Fruit fly (Drosophila melanogaster): ENCODE data around the gene CG14841.

CG14841 gene

dm6 chr3R:14285059-14285953 lies 23.1 kb upstream of the CG14841 start (continued):
- no peak for TF ChIP-seq CG8388 (GFP tag; optimal IDR thresholded peaks at IDR 0.05)
- no peak for TF ChIP-seq CG6175 (GFP tag; IDR thresholded peaks at IDR 0.05)
- TF ChIP-seq chif (GFP tag; optimal IDR thresholded peaks at IDR 0.05) = no peak
- no peak for TF ChIP-seq sqz (GFP tag; optimal IDR thresholded peaks at IDR 0.05)
- peak; percentile 40 for TF ChIP-seq lilli (GFP tag; optimal IDR thresholded peaks at IDR 0.05)
- TF ChIP-seq gro (GFP tag; optimal IDR thresholded peaks at IDR 0.05) = peak; percentile 75
- peak; percentile 25 for TF ChIP-seq CG10147 (GFP tag; optimal IDR thresholded peaks at IDR 0.05)
- no peak for TF ChIP-seq fd102C (GFP tag; optimal IDR thresholded peaks at IDR 0.05)
- TF ChIP-seq mam (GFP tag; optimal IDR thresholded peaks at IDR 0.05) = peak; percentile 6
- TF ChIP-seq CG1024 (GFP tag; IDR thresholded peaks at IDR 0.05) = no peak
- TF ChIP-seq sna (GFP tag; IDR thresholded peaks at IDR 0.05; ENCODE audit: partially characterized antibody) = no peak
- TF ChIP-seq fd3F (GFP tag; optimal IDR thresholded peaks at IDR 0.05) = no peak
- no peak for TF ChIP-seq maf-S (GFP tag; optimal IDR thresholded peaks at IDR 0.05)
- TF ChIP-seq bcd (GFP tag; optimal IDR thresholded peaks at IDR 0.05) = peak; percentile 18
- no peak for TF ChIP-seq Adf1 (GFP tag; IDR thresholded peaks at IDR 0.05)
- no peak for TF ChIP-seq grn (GFP tag; optimal IDR thresholded peaks at IDR 0.05)
- no peak for TF ChIP-seq CG8924 (tag; optimal IDR thresholded peaks at IDR 0.05)
- no peak for TF ChIP-seq HLHmδ (GFP tag; optimal IDR thresholded peaks at IDR 0.05)
- no peak for TF ChIP-seq CG3995 (GFP tag; optimal IDR thresholded peaks at IDR 0.05)
- TF ChIP-seq Dip2 (GFP tag; IDR thresholded peaks at IDR 0.05) = no peak
- no peak for TF ChIP-seq Mrtf (GFP tag; IDR thresholded peaks at IDR 0.05)
- no peak for TF ChIP-seq vvl (GFP tag; IDR thresholded peaks at IDR 0.05)
- no peak for TF ChIP-seq CG4282 (GFP tag; optimal IDR thresholded peaks at IDR 0.05)
- no peak for TF ChIP-seq TFAM (GFP tag; optimal IDR thresholded peaks at IDR 0.05)
- TF ChIP-seq CG31441 (GFP tag; IDR thresholded peaks at IDR 0.05) = no peak
- peak; percentile 4 for TF ChIP-seq CG2712 (tag; optimal IDR thresholded peaks at IDR 0.05)
- no peak for TF ChIP-seq Atf6 (GFP tag; IDR thresholded peaks at IDR 0.05)
- peak; percentile 83 for TF ChIP-seq Med (GFP tag)
- TF ChIP-seq zfh2 (GFP tag; optimal IDR thresholded peaks at IDR 0.05) = no peak
- no peak for TF ChIP-seq ap (GFP tag; IDR thresholded peaks at IDR 0.05)
- TF ChIP-seq sens-2 (GFP tag; IDR thresholded peaks at IDR 0.05) = no peak
- TF ChIP-seq CG10274 (GFP tag; optimal IDR thresholded peaks at IDR 0.05) = no peak
- peak; percentile 40 for TF ChIP-seq Hmr (GFP tag; optimal IDR thresholded peaks at IDR 0.05)
- TF ChIP-seq CG8089 (GFP tag; optimal IDR thresholded peaks at IDR 0.05) = no peak
- TF ChIP-seq Dref (GFP tag; IDR thresholded peaks at IDR 0.05) = no peak
- peak; percentile 89 for TF ChIP-seq grau (tag; optimal IDR thresholded peaks at IDR 0.05)
- TF ChIP-seq CG14965 (GFP tag; optimal IDR thresholded peaks at IDR 0.05; ENCODE audit: borderline replicate concordance) = no peak
- no peak for TF ChIP-seq CG15073 (GFP tag; optimal IDR thresholded peaks at IDR 0.05)
- no peak for TF ChIP-seq CG3065 (GFP tag; optimal IDR thresholded peaks at IDR 0.05)
- TF ChIP-seq CG3726 (GFP tag; IDR thresholded peaks at IDR 0.05) = no peak
- TF ChIP-seq pho (GFP tag; optimal IDR thresholded peaks at IDR 0.05) = no peak
- TF ChIP-seq CG32772 (GFP tag; IDR thresholded peaks at IDR 0.05) = no peak
- no peak for TF ChIP-seq tx (GFP tag; optimal IDR thresholded peaks at IDR 0.05)
- no peak for TF ChIP-seq CG4617 (GFP tag; optimal IDR thresholded peaks at IDR 0.05; ENCODE audit: borderline replicate concordance)
- TF ChIP-seq Hmx (GFP tag; optimal IDR thresholded peaks at IDR 0.05) = no peak
- TF ChIP-seq cg (GFP tag; optimal IDR thresholded peaks at IDR 0.05) = peak; percentile 46
- TF ChIP-seq CG7928 (GFP tag; optimal IDR thresholded peaks at IDR 0.05) = no peak
- peak; percentile 3 for TF ChIP-seq ewg (GFP tag; optimal IDR thresholded peaks at IDR 0.05)
- no peak for TF ChIP-seq CG18476 (GFP tag; optimal IDR thresholded peaks at IDR 0.05)
- peak; percentile 16 for TF ChIP-seq CG9437 (GFP tag; optimal IDR thresholded peaks at IDR 0.05)

All from whole organism, embryonic.